Worm (Caenorhabditis elegans): Measurements from ENCODE around the gene Y54G2A.40.

- TF ChIP-seq C04F5.9 (tag; optimal IDR thresholded peaks at IDR 0.05) (no peak), nhr-19 (GFP tag; conservative IDR thresholded peaks at IDR 0.05) (no peak), efl-1 (optimal IDR thresholded peaks at IDR 0.05) (no peak), efl-1 (GFP tag; optimal IDR thresholded peaks at IDR 0.05 in 1 of 2) (no peak), elt-2 (tag; optimal IDR thresholded peaks at IDR 0.05) (no peak), dpl-1 (GFP tag; optimal IDR thresholded peaks at IDR 0.05) (no peak), ama-1 (optimal IDR thresholded peaks at IDR 0.05) (no peak), sptf-1 (tag; optimal IDR thresholded peaks at IDR 0.05) (no peak), unc-130 (tag; optimal IDR thresholded peaks at IDR 0.05) (no peak), ztf-11 (tag; optimal IDR thresholded peaks at IDR 0.05) (no peak), ceh-82 (tag; optimal IDR thresholded peaks at IDR 0.05) (no peak), egl-27 (tag; optimal IDR thresholded peaks at IDR 0.05) (no peak)
Measured at ce11 chrIV:2819633-2820032, 26.6 kb upstream of the Y54G2A.40 start, which contains the start of gene Y54G2A.13.
